Fruit fly (Drosophila melanogaster): ENCODE data around the gene Rai1.

The Rai1 gene

DNA sequence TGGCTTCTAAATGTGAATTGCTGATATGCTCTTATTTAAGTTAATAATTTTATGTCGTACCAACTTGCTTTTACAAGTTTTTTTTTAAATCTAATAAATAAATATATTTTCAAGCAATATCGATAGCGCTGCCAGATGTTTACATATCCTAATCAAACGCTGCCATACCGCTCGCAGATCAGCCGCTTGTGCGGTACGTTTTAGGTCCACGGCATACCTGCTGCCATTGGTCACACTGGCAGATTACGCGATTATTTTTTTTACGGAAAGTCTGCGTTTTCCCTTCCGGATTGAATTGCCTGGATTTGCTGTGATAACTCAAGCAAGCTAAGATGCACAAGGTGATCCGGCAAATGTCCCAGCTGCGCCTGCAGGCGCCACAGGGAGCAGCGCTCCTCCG lies 19.4 kb downstream of the Rai1 start, which contains the start of gene mRpL22:
Gene mRpL22, plus strand, starts transcription at position 191 of the 400 bp plus-strand sequence.
- TF ChIP-seq psq (optimal IDR thresholded peaks at IDR 0.05): no peak
- no peak for TF ChIP-seq insv (optimal IDR thresholded peaks at IDR 0.05)
- no peak for TF ChIP-seq Myc (optimal IDR thresholded peaks at IDR 0.05)

DNA sequence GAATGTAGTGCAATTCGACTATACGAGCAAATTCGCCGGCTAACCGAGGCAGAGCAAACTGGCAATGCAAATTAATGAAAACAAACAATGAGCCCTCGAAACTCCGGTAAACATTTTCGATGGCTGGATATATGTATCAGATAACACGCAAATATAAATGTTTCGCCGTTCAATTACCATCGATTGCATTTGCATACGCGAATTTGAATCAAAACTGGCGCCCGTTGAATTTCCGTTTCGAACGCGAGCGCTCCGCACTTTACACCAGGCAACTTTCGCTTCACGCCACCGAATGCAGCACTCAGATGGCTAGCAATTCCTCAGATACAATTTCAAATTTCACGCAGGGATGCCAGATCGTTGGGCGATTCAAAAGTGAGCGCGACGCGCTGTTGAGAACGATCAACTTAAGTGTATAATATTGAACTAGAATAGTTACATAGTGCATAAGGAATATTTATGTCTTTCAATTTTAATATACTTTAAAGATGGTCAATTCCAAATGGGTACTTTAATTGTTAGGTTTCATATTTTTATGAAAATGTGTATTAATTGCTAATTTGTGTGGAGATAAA lies 19.9 kb downstream of the Rai1 start, which contains the start of gene if:
Gene if, minus strand, starts transcription at position 294 of the 575 bp plus-strand sequence.
- no peak for TF ChIP-seq ttk (optimal IDR thresholded peaks at IDR 0.05)
- TF ChIP-seq h (optimal IDR thresholded peaks at IDR 0.05): no peak
- TF ChIP-seq insv (optimal IDR thresholded peaks at IDR 0.05): no peak
- no peak for TF ChIP-seq psq (optimal IDR thresholded peaks at IDR 0.05)
- TF ChIP-seq Myc (optimal IDR thresholded peaks at IDR 0.05): no peak
- no peak for TF ChIP-seq Sin3A (optimal IDR thresholded peaks at IDR 0.05)

DNA sequence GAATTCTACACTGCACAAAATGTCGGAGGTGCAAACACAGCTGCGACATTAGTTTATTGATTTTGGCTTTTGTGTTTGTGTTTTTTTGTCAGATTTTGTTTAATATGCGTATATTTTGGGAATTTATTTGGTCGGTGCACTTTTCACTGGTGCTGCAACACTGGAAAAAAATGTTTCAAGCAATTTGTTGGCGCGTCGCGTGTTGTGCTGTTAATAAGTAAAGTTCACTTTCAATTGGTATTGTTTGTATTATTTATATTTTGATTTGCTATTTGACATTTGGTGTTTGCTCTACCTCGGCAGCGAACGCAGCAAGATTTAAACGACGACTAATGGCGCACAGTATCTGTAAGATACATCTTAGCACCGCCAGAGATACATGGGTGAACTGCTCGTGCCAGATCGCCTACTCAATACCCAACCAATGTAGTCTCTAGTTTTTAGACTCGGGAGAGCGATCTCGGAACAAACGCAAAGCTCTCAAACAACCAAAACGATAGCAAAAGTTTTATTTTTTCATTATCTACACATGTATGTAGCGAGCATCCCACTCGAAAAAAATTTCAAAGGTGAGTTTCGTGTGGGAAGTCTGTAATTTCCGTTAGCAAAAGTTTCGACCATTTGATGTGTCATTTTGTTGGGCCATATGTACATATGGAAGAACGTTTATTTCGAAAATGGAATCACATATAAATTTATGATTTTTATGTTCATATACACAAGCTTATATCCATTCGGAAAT lies 20.8 kb downstream of the Rai1 start:
- no peak for TF ChIP-seq insv (optimal IDR thresholded peaks at IDR 0.05)
- no peak for TF ChIP-seq psq (optimal IDR thresholded peaks at IDR 0.05)
- no peak for TF ChIP-seq ttk (optimal IDR thresholded peaks at IDR 0.05)
- TF ChIP-seq Myc (optimal IDR thresholded peaks at IDR 0.05): no peak
- no peak for TF ChIP-seq h (optimal IDR thresholded peaks at IDR 0.05)
- TF ChIP-seq Sin3A (optimal IDR thresholded peaks at IDR 0.05): no peak

DNA sequence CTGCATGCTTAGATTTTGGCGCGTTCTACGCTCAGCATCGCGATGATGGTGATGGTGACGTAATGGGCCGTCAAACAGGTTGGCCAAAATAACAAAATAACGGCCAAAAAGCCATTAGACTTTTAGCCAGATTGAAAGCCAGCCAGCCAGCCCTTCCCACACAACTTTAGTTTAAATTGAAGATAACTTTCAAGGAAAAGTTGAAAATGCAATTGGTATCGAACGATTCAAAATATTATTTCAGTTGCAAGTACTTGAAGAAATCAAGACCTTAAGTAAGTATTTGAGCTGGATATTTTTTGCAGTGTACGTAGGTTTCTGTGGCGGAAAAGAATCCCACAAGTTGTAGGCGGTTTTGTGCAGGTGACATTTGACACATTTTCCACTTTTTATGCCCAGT lies 22.1 kb downstream of the Rai1 start:
- no peak for TF ChIP-seq psq (optimal IDR thresholded peaks at IDR 0.05)
- TF ChIP-seq Myc (optimal IDR thresholded peaks at IDR 0.05): no peak
- no peak for TF ChIP-seq h (optimal IDR thresholded peaks at IDR 0.05)
- no peak for TF ChIP-seq Sin3A (optimal IDR thresholded peaks at IDR 0.05)
- no peak for TF ChIP-seq ttk (optimal IDR thresholded peaks at IDR 0.05)
- no peak for TF ChIP-seq insv (optimal IDR thresholded peaks at IDR 0.05)

- TF ChIP-seq Sin3A (optimal IDR thresholded peaks at IDR 0.05): no peak
- no peak for TF ChIP-seq ttk (optimal IDR thresholded peaks at IDR 0.05)
- TF ChIP-seq h (optimal IDR thresholded peaks at IDR 0.05): no peak
- TF ChIP-seq psq (optimal IDR thresholded peaks at IDR 0.05): no peak
- TF ChIP-seq insv (optimal IDR thresholded peaks at IDR 0.05): no peak
- no peak for TF ChIP-seq Myc (optimal IDR thresholded peaks at IDR 0.05)
Measured at dm6 chrX:16780244-16780643, 22.9 kb downstream of the Rai1 start.

DNA sequence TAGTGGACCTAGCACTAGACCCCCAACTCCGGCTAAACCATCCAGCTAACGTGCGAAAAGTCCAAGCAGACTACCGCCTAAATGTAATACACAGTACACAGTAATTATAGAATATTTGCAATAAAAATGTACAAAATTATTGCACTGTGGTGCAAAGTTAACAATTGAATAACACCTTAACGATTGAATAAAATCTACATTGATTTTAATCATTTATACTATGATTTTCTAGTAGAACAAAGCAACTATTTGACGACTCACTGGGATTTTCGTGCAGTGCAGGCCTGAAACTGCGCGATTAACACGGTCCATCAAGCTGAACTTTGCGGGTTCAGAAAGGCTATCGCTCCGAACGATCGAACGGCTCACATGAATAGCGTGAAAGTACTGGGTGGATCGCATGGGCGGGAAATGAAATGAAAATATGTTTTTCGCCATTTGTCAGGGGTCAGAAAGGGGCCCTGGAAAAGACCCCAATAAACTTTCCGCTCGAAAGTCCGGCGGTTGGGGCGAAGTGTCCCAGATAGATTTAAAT lies 24.9 kb downstream of the Rai1 start:
- TF ChIP-seq ttk (optimal IDR thresholded peaks at IDR 0.05): no peak
- TF ChIP-seq h (optimal IDR thresholded peaks at IDR 0.05): no peak
- no peak for TF ChIP-seq psq (optimal IDR thresholded peaks at IDR 0.05)
- TF ChIP-seq insv (optimal IDR thresholded peaks at IDR 0.05): no peak
- no peak for TF ChIP-seq Sin3A (optimal IDR thresholded peaks at IDR 0.05)
- no peak for TF ChIP-seq Myc (optimal IDR thresholded peaks at IDR 0.05)

dm6 chrX:16775083-16775482 lies 28.1 kb downstream of the Rai1 start:
- TF ChIP-seq ttk (optimal IDR thresholded peaks at IDR 0.05) (no peak), h (optimal IDR thresholded peaks at IDR 0.05) (no peak), Sin3A (optimal IDR thresholded peaks at IDR 0.05) (no peak), Myc (optimal IDR thresholded peaks at IDR 0.05) (no peak), psq (optimal IDR thresholded peaks at IDR 0.05) (no peak), insv (optimal IDR thresholded peaks at IDR 0.05) (no peak)

DNA sequence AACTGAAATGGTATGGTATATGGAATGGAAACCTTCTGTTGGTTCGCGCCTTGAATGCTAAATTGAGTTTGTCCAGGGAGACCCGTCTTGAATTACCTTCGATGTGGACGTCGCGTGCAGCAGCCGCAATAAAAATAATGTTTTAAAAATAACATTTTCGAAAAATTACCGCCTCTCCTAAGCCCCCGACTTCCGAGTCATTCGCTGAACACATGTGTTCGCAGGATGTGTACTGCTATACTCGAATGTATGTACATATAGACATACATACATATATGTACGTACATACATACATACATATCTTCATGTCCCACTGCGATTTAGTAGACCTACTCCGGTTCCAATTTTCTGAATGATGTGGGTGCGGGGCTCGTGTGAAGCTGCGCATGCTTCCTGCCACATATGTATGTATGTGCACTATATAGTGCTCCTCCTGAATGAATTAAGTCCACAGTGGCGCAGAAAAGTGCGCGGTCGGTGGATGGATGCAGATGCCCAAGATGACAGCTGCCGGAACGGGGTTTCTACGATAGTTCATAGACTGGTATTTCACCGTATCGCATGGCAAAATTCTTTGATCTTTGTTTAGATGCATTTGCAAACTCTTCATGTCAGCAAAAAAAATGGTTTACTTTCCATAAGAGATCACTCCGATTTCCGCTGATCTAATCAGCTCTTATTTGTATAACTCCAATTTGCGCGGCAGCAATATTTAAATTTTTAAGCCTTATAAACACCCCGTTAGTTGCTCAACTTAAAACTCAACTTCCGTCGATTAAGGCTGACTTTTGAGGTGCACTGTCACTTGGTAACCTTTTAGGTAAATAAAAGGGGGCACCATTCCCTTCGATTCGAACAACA lies 28.7 kb downstream of the Rai1 start:
- TF ChIP-seq psq (optimal IDR thresholded peaks at IDR 0.05) (no peak), Sin3A (optimal IDR thresholded peaks at IDR 0.05) (no peak), insv (optimal IDR thresholded peaks at IDR 0.05) (no peak), ttk (optimal IDR thresholded peaks at IDR 0.05) (no peak), h (optimal IDR thresholded peaks at IDR 0.05) (no peak), Myc (optimal IDR thresholded peaks at IDR 0.05) (no peak)

DNA sequence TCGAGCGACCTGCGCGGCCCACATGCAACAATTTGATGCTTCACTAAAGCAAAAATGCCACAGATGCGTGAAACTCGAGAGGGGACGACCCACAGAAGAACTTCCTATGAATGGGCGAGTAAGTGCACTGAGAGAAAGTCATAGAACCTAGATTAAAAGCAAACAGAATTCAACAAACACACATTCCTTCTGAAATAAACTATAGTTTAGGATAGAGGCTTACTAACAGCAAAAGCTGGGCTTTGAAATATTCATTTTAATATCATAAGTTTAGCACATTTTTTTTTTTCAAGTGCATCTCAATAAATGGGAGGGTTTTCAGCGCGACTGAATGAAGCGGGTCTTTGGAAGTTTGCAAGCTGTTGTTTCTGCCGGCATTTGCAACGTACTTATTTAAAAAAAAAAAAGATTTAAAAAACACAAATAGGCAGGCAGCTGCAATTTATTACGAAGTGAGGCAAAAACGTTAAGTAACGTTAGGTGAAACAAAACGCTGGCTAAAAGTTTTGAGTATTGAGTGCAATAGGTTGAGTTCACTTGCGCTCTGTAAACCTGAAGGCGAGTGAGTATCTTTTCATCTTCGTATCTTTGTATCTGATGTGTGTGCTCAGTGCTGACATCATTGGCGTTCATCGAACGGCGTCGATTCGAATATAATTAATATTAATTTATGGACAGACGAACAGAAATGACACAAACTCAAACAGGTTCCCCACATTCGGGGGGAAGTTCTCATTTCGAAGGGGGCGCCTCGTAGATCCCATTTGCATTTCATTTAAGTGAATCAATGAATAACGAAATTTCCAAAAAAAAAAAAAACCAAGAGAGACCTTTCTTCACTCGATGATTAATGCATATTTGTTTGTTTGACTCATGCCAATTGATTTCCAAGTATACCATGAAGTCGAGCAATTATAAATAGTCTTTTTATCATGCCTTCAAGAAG lies 30.0 kb downstream of the Rai1 start:
- TF ChIP-seq psq (optimal IDR thresholded peaks at IDR 0.05) (no peak), ttk (optimal IDR thresholded peaks at IDR 0.05) (no peak), Myc (optimal IDR thresholded peaks at IDR 0.05) (no peak), insv (optimal IDR thresholded peaks at IDR 0.05) (no peak), Sin3A (optimal IDR thresholded peaks at IDR 0.05) (no peak), h (optimal IDR thresholded peaks at IDR 0.05) (no peak)

DNA sequence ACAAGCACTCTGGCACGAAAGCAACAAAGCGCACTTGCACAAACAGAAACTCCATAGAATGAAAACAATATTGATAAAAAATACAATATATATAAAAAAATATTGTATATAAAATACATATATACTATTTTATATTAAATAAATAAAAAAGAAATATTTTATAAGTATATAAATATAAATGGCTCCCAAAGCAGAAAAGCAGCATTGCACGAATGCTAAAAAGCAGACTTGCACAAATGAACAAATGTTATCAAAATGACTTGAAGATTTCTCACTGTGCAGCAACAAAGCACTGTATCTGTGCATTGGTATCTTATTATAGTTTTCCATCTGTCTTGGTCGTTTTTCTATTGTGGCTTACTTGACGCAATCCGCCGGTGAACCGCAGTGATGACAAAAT lies 34.4 kb downstream of the Rai1 start:
- no peak for TF ChIP-seq ttk (optimal IDR thresholded peaks at IDR 0.05)
- TF ChIP-seq Sin3A (optimal IDR thresholded peaks at IDR 0.05): no peak
- no peak for TF ChIP-seq psq (optimal IDR thresholded peaks at IDR 0.05)
- no peak for TF ChIP-seq h (optimal IDR thresholded peaks at IDR 0.05)
- no peak for TF ChIP-seq Myc (optimal IDR thresholded peaks at IDR 0.05)
- no peak for TF ChIP-seq insv (optimal IDR thresholded peaks at IDR 0.05)

Measured in Kc167 (cell line).